Worm (Caenorhabditis elegans) whole organism, late embryonic: ENCODE measurements around the gene F53H2.3.

Source experiments
- C38D4.7 ChIP-seq: fragments of 200-800 bp; sonication (Bioruptor generic); optimal IDR thresholded peaks from 2 replicates; lab custom pipeline; 2018; ENCODE audit warnings: mild to moderate bottlenecking, missing genetic modification characterization, moderate library complexity, missing compliant biosample characterization
- K02D7.2 ChIP-seq: sonication (generic microtip); optimal IDR thresholded peaks from 2 replicates; lab custom pipeline; 2017; ENCODE audit warnings: mild to moderate bottlenecking, missing genetic modification characterization, missing compliant biosample characterization
- T23F11.4 ChIP-seq: fragments of 200-800 bp; sonication (Bioruptor generic); optimal IDR thresholded peaks from 2 replicates; lab custom pipeline; 2018; ENCODE audit warnings: mild to moderate bottlenecking, missing genetic modification characterization, missing compliant biosample characterization
- ahr-1 ChIP-seq: sonication (generic microtip); optimal IDR thresholded peaks from 2 replicates; lab custom pipeline; 2016; ENCODE audit warnings: missing genetic modification characterization, missing compliant biosample characterization
- ceh-14 ChIP-seq: sonication (generic microtip); optimal IDR thresholded peaks from 2 replicates; lab custom pipeline; 2016; ENCODE audit warnings: missing genotype, missing genetic modification characterization, missing compliant biosample characterization
- ceh-19 ChIP-seq: fragments of 200-800 bp; sonication (Bioruptor generic); optimal IDR thresholded peaks from 2 replicates; lab custom pipeline; 2018; ENCODE audit warnings: mild to moderate bottlenecking, missing genetic modification characterization, missing compliant biosample characterization
- ceh-2 ChIP-seq: sonication (generic microtip); optimal IDR thresholded peaks from 2 replicates; lab custom pipeline; 2016; ENCODE audit warnings: missing genotype, missing genetic modification characterization, missing compliant biosample characterization
- ceh-22 ChIP-seq: sonication (generic microtip); optimal IDR thresholded peaks from 2 replicates; lab custom pipeline; 2017; ENCODE audit warnings: missing biosample characterization, missing genetic modification characterization
- ceh-31 ChIP-seq: sonication (generic microtip); optimal IDR thresholded peaks from 2 replicates; lab custom pipeline; 2016; ENCODE audit warnings: missing genetic modification characterization, missing compliant biosample characterization
- ceh-48 ChIP-seq: sonication (generic microtip); optimal IDR thresholded peaks from 2 replicates; lab custom pipeline; 2016; ENCODE audit warnings: missing genetic modification characterization, inconsistent platforms, missing compliant biosample characterization
- ceh-6 ChIP-seq: fragments of 200-800 bp; sonication (Bioruptor generic); optimal IDR thresholded peaks from 2 replicates; lab custom pipeline; 2018; ENCODE audit warnings: mild to moderate bottlenecking, missing genetic modification characterization, missing compliant biosample characterization
- che-1 ChIP-seq: sonication (generic microtip); optimal IDR thresholded peaks from 2 replicates; lab custom pipeline; 2016; ENCODE audit warnings: mild to moderate bottlenecking, missing genetic modification characterization, missing compliant biosample characterization
- dmd-4 ChIP-seq: sonication (generic microtip); optimal IDR thresholded peaks from 2 replicates; lab custom pipeline; 2016; ENCODE audit warnings: borderline replicate concordance, missing genetic modification characterization, missing compliant biosample characterization
- fax-1 ChIP-seq: sonication (generic microtip); optimal IDR thresholded peaks from 2 replicates; lab custom pipeline; 2016; ENCODE audit warnings: missing genotype, missing genetic modification characterization, missing compliant biosample characterization
- fkh-10 ChIP-seq: fragments of 150-350 bp; optimal IDR thresholded peaks from 2 replicates; lab custom pipeline; 2014; ENCODE audit warnings: missing biosample characterization, missing genetic modification reagents, missing genetic modification characterization
- gmeb-2 ChIP-seq: sonication (generic microtip); optimal IDR thresholded peaks from 2 replicates; lab custom pipeline; 2016; ENCODE audit warnings: missing genetic modification characterization, inconsistent platforms, missing compliant biosample characterization
- hlh-13 ChIP-seq: fragments of 200-800 bp; sonication (Bioruptor generic); optimal IDR thresholded peaks from 2 replicates; lab custom pipeline; 2018; ENCODE audit warnings: mild to moderate bottlenecking, missing genetic modification characterization, missing compliant biosample characterization
- hlh-15 ChIP-seq: sonication (generic microtip); optimal IDR thresholded peaks from 2 replicates; lab custom pipeline; 2016; ENCODE audit warnings: missing genetic modification characterization, missing compliant biosample characterization
- hlh-30 ChIP-seq: sonication (generic microtip); optimal IDR thresholded peaks from 2 replicates; lab custom pipeline; 2017; ENCODE audit warnings: antibody characterized with exemption, missing genetic modification characterization, missing compliant biosample characterization; ENCODE audit not compliant: insufficient read depth
- hlh-8 ChIP-seq: sonication (generic microtip); optimal IDR thresholded peaks from 2 replicates; lab custom pipeline; 2016; ENCODE audit warnings: missing genotype, missing genetic modification characterization, missing compliant biosample characterization
- lim-6 ChIP-seq: sonication (generic microtip); optimal IDR thresholded peaks from 2 replicates; lab custom pipeline; 2016; ENCODE audit warnings: missing genetic modification characterization, missing compliant biosample characterization
- lin-11 ChIP-seq: fragments of 200-800 bp; sonication (Bioruptor generic); optimal IDR thresholded peaks from 2 replicates; lab custom pipeline; 2018; ENCODE audit warnings: mild to moderate bottlenecking, missing genetic modification characterization, missing compliant biosample characterization
- mec-3 ChIP-seq: sonication (generic microtip); optimal IDR thresholded peaks from 2 replicates; lab custom pipeline; 2016; ENCODE audit warnings: borderline replicate concordance, missing genetic modification characterization, missing compliant biosample characterization
- nhr-11 ChIP-seq: fragments of 150-350 bp; optimal IDR thresholded peaks from 2 replicates; lab custom pipeline; 2014; ENCODE audit warnings: missing biosample characterization, missing genetic modification characterization
- odd-2 ChIP-seq: sonication (generic microtip); optimal IDR thresholded peaks from 2 replicates; lab custom pipeline; 2017; ENCODE audit warnings: antibody characterized with exemption, mild to moderate bottlenecking, missing genetic modification characterization, missing compliant biosample characterization
- pag-3 ChIP-seq: sonication (generic microtip); optimal IDR thresholded peaks from 2 replicates; lab custom pipeline; 2016; ENCODE audit warnings: missing compliant biosample characterization, missing genetic modification characterization, borderline replicate concordance
- pat-9 ChIP-seq: fragments of 200-800 bp; sonication (Bioruptor generic); optimal IDR thresholded peaks from 2 replicates; lab custom pipeline; 2018; ENCODE audit warnings: mild to moderate bottlenecking, missing genetic modification characterization, moderate library complexity, missing compliant biosample characterization
- pax-1 ChIP-seq: fragments of 150-350 bp; optimal IDR thresholded peaks from 2 replicates; lab custom pipeline; 2014; ENCODE audit warnings: missing biosample characterization, missing genetic modification characterization
- pha-2 ChIP-seq: sonication (generic microtip); optimal IDR thresholded peaks from 2 replicates; lab custom pipeline; 2017; ENCODE audit warnings: mild to moderate bottlenecking, missing genetic modification characterization, missing compliant biosample characterization
- pha-4 ChIP-seq: fragments of 150-350 bp; optimal IDR thresholded peaks from 2 replicates; lab custom pipeline; 2018; ENCODE audit warnings: missing biosample characterization, missing genetic modification reagents, missing genetic modification characterization
- pqm-1 ChIP-seq: sonication (generic microtip); optimal IDR thresholded peaks from 2 replicates; lab custom pipeline; 2016; ENCODE audit warnings: missing genetic modification characterization, missing compliant biosample characterization
- ref-2 ChIP-seq: sonication (generic microtip); optimal IDR thresholded peaks from 2 replicates; lab custom pipeline; 2016; ENCODE audit warnings: missing genetic modification characterization, missing compliant biosample characterization
- sox-2 ChIP-seq: fragments of 200-800 bp; sonication (Bioruptor generic); IDR thresholded peaks from 2 replicates; pipeline ENCODE4 v1.3.6; 2022; ENCODE audit warnings: missing genetic modification reagents, missing genetic modification characterization, missing compliant biosample characterization
- tbx-2 ChIP-seq: sonication (generic microtip); optimal IDR thresholded peaks from 2 replicates; lab custom pipeline; 2016; ENCODE audit warnings: missing genetic modification characterization, missing compliant biosample characterization
- tbx-7 ChIP-seq: sonication (generic microtip); optimal IDR thresholded peaks from 2 replicates; lab custom pipeline; 2016; ENCODE audit warnings: missing genotype, missing genetic modification characterization, missing compliant biosample characterization
- ttx-3 ChIP-seq: sonication (generic microtip); optimal IDR thresholded peaks from 2 replicates; lab custom pipeline; 2016; ENCODE audit warnings: missing genetic modification reagents, missing genetic modification characterization, missing compliant biosample characterization
- unc-3 ChIP-seq, 2 experiments: fragments of 200-800 bp in 1 of 2; sonication (Bioruptor generic) in 1 of 2; sonication (generic microtip) in 1 of 2; conservative IDR thresholded peaks in 1 of 2; optimal IDR thresholded peaks in 1 of 2; 2 replicates each; pipeline versions ENCODE4 v1.3.6 to Lab custom; 2016 to 2022; ENCODE audit warnings: missing compliant biosample characterization in 2 of 2, missing genetic modification characterization in 2 of 2, missing genetic modification reagents in 1 of 2
- unc-42 ChIP-seq: sonication (generic microtip); optimal IDR thresholded peaks from 2 replicates; lab custom pipeline; 2016; ENCODE audit warnings: missing genotype, missing genetic modification characterization, missing compliant biosample characterization
- unc-55 ChIP-seq: sonication (generic microtip); optimal IDR thresholded peaks from 2 replicates; lab custom pipeline; 2017; ENCODE audit warnings: missing biosample characterization, missing genetic modification reagents, missing genetic modification characterization
- unc-86 ChIP-seq: sonication (generic microtip); optimal IDR thresholded peaks from 2 replicates; lab custom pipeline; 2016; ENCODE audit warnings: missing genetic modification characterization, missing compliant biosample characterization
- zip-5 ChIP-seq: sonication (generic microtip); optimal IDR thresholded peaks from 2 replicates; lab custom pipeline; 2016; ENCODE audit warnings: missing genetic modification characterization, missing compliant biosample characterization

The F53H2.3 gene

ce11 chrV:20409016-20409415 is 2.5 kb downstream of the F53H2.3 start:
- TF ChIP-seq ceh-2 (tag; lab: Kevin White, UChicago) (no peak), pax-1 (tag; lab: Kevin White, UChicago) (no peak), hlh-8 (tag; lab: Kevin White, UChicago) (no peak)

- no peak for TF ChIP-seq ceh-2 (tag; lab: Kevin White, UChicago)
- TF ChIP-seq T23F11.4 (GFP tag; lab: Kevin White, UChicago) = no peak
- no peak for TF ChIP-seq ceh-14 (tag; lab: Kevin White, UChicago)
- TF ChIP-seq pax-1 (tag; lab: Kevin White, UChicago) = no peak
- TF ChIP-seq unc-86 = no peak
- no peak for TF ChIP-seq che-1 (tag; lab: Kevin White, UChicago)
- TF ChIP-seq unc-42 (tag; lab: Kevin White, UChicago) = no peak
- no peak for TF ChIP-seq ref-2 (tag; lab: Kevin White, UChicago)
- TF ChIP-seq pat-9 (tag; lab: Kevin White, UChicago) = no peak
Observed at ce11 chrV:20406817-20407216, 4.7 kb downstream of the F53H2.3 start.

ce11 chrV:20402842-20403241 is 8.7 kb downstream of the F53H2.3 start:
- no peak for TF ChIP-seq ceh-6
- no peak for TF ChIP-seq pag-3

- TF ChIP-seq pha-2 (tag; lab: Kevin White, UChicago) (no peak), zip-5 (no peak), pax-1 (tag; lab: Kevin White, UChicago) (no peak), lin-11 (tag; lab: Kevin White, UChicago) (no peak), C38D4.7 (GFP tag; lab: Kevin White, UChicago) (no peak), odd-2 (no peak), pqm-1 (tag; lab: Kevin White, UChicago) (no peak), unc-3 (GFP tag; conservative IDR thresholded peaks at IDR 0.05; lab: Robert Waterston, UW) (no peak), unc-3 (tag; optimal IDR thresholded peaks at IDR 0.05; lab: Kevin White, UChicago) (no peak), sox-2 (no peak), pha-4 (tag; lab: Kevin White, UChicago) (no peak), pat-9 (tag; lab: Kevin White, UChicago) (no peak)
Observed at ce11 chrV:20399532-20400068, 12.0 kb downstream of the F53H2.3 start.

ce11 chrV:20393773-20394172 is 17.8 kb downstream of the F53H2.3 start, which contains the start of gene cnc-7:
Gene cnc-7, plus strand, starts transcription at chrV:20394073.
- TF ChIP-seq unc-55 (no peak), ceh-14 (tag; lab: Kevin White, UChicago) (no peak), K02D7.2 (no peak), tbx-2 (no peak), tbx-7 (no peak), ceh-2 (tag; lab: Kevin White, UChicago) (no peak), lin-11 (tag; lab: Kevin White, UChicago) (no peak), hlh-8 (tag; lab: Kevin White, UChicago) (no peak), ahr-1 (tag; lab: Kevin White, UChicago) (no peak), ceh-22 (tag; lab: Kevin White, UChicago) (no peak), mec-3 (no peak), unc-86 (no peak), ceh-31 (tag; lab: Kevin White, UChicago) (no peak), hlh-30 (no peak)

ce11 chrV:20387415-20387814 is 24.1 kb downstream of the F53H2.3 start, which contains the start of gene F53H2.1:
Gene F53H2.1, plus strand, starts transcription at chrV:20387715.
- TF ChIP-seq hlh-13 (GFP tag; lab: Kevin White, UChicago) (no peak), nhr-11 (tag; lab: Kevin White, UChicago) (no peak), pax-1 (tag; lab: Kevin White, UChicago) (no peak), ceh-6 (no peak), ttx-3 (tag; lab: Kevin White, UChicago) (no peak), pag-3 (no peak), zip-5 (no peak), lim-6 (no peak), ceh-19 (GFP tag; lab: Kevin White, UChicago) (no peak), unc-55 (no peak), hlh-15 (tag; lab: Kevin White, UChicago) (no peak), hlh-30 (no peak), ahr-1 (tag; lab: Kevin White, UChicago) (no peak), tbx-7 (no peak), dmd-4 (tag; lab: Kevin White, UChicago) (no peak), gmeb-2 (tag; lab: Kevin White, UChicago) (no peak), unc-3 (GFP tag; conservative IDR thresholded peaks at IDR 0.05; lab: Robert Waterston, UW) (no peak), unc-3 (tag; optimal IDR thresholded peaks at IDR 0.05; lab: Kevin White, UChicago) (no peak), fkh-10 (GFP tag; lab: Kevin White, UChicago) (no peak), fax-1 (no peak), ceh-48 (tag; lab: Kevin White, UChicago) (no peak)
